Fruit fly (Drosophila melanogaster): ENCODE results near the gene CG17991.

Gene CG17991

dm6 chr3R:27288202-27289135 lies 47.4 kb downstream of the CG17991 start, which contains the start of the genes bigmax and Hmu (continued):
- peak; percentile 85 for TF ChIP-seq ken (GFP tag; IDR thresholded peaks at IDR 0.05)
- peak; percentile 45 for TF ChIP-seq CG17912 (GFP tag; optimal IDR thresholded peaks at IDR 0.05)
- peak; percentile 62; the same call in 1 of the 2 replicates for TF ChIP-seq CG14667 (GFP tag; IDR thresholded peaks at IDR 0.05)
- TF ChIP-seq corto (GFP tag; optimal IDR thresholded peaks at IDR 0.05) = no peak
- TF ChIP-seq ab (GFP tag; optimal IDR thresholded peaks at IDR 0.05) = peak; percentile 13
- TF ChIP-seq pzg (GFP tag; optimal IDR thresholded peaks at IDR 0.05) = peak; percentile 96
- TF ChIP-seq Hey (tag; optimal IDR thresholded peaks at IDR 0.05) = no peak
- TF ChIP-seq CG12942 (GFP tag; optimal IDR thresholded peaks at IDR 0.05) = peak; percentile 84
- peak in 1 of 3 experiments; percentile 68 for TF ChIP-seq Stat92E (GFP tag; optimal IDR thresholded peaks at IDR 0.05)
- peak; percentile 64 for TF ChIP-seq CG12236 (GFP tag; optimal IDR thresholded peaks at IDR 0.05)
- no peak for TF ChIP-seq CG10321 (GFP tag; IDR thresholded peaks at IDR 0.05)
- peak; percentile 88 for TF ChIP-seq vnd (GFP tag; IDR thresholded peaks at IDR 0.05; ENCODE audit: partially characterized antibody)
- TF ChIP-seq tin (GFP tag; optimal IDR thresholded peaks at IDR 0.05) = peak; percentile 80
- peak; percentile 69 for TF ChIP-seq CG10147 (GFP tag; optimal IDR thresholded peaks at IDR 0.05)
- TF ChIP-seq fd96Cb (tag; optimal IDR thresholded peaks at IDR 0.05) = peak; percentile 78
- peak; percentile 88 for TF ChIP-seq Hsf (GFP tag; optimal IDR thresholded peaks at IDR 0.05)
- TF ChIP-seq CG11085 (GFP tag; IDR thresholded peaks at IDR 0.05) = peak; percentile 81
- peak; percentile 80 for TF ChIP-seq Ada2b (GFP tag; IDR thresholded peaks at IDR 0.05)
- peak in 1 of 2 experiments; percentile 49 for TF ChIP-seq Eip74EF (GFP tag; optimal IDR thresholded peaks at IDR 0.05)
- peak; percentile 90 for TF ChIP-seq inv (GFP tag; IDR thresholded peaks at IDR 0.05; ENCODE audit: partially characterized antibody)
- TF ChIP-seq Med (GFP tag) = peak; percentile 99
- TF ChIP-seq CG10274 (GFP tag; optimal IDR thresholded peaks at IDR 0.05) = no peak
- peak; percentile 92 for TF ChIP-seq slbo (GFP tag; IDR thresholded peaks at IDR 0.05)
- TF ChIP-seq sc (optimal IDR thresholded peaks at IDR 0.05) = no peak
- TF ChIP-seq sc (GFP tag; optimal IDR thresholded peaks at IDR 0.05) = peak; percentile 3
- peak; percentile 85 for TF ChIP-seq Mad (GFP tag; optimal IDR thresholded peaks at IDR 0.05)
- peak; percentile 41 for TF ChIP-seq NC2α (GFP tag; optimal IDR thresholded peaks at IDR 0.05)
- TF ChIP-seq CG1603 (tag; optimal IDR thresholded peaks at IDR 0.05) = peak; percentile 91
- TF ChIP-seq CG7372 (GFP tag; IDR thresholded peaks at IDR 0.05) = peak; percentile 81
- TF ChIP-seq ara (GFP tag; IDR thresholded peaks at IDR 0.05) = peak; percentile 74
- TF ChIP-seq crc (GFP tag; optimal IDR thresholded peaks at IDR 0.05) = peak; percentile 88
- TF ChIP-seq CG9215 (GFP tag; IDR thresholded peaks at IDR 0.05) = peak; percentile 79
- TF ChIP-seq Dll (GFP tag; IDR thresholded peaks at IDR 0.05; ENCODE audit: partially characterized antibody) = peak; percentile 98
- TF ChIP-seq CG31365 (tag; optimal IDR thresholded peaks at IDR 0.05) = peak; percentile 11
- TF ChIP-seq NfI (GFP tag; optimal IDR thresholded peaks at IDR 0.05) = peak; percentile 79
- TF ChIP-seq Opbp (GFP tag; IDR thresholded peaks at IDR 0.05; ENCODE audit: partially characterized antibody) = peak; percentile 86
- peak; percentile 44 for TF ChIP-seq abd-A (tag; optimal IDR thresholded peaks at IDR 0.05)
- peak; percentile 86 for TF ChIP-seq Side (GFP tag; optimal IDR thresholded peaks at IDR 0.05)
- TF ChIP-seq Hmx (GFP tag; optimal IDR thresholded peaks at IDR 0.05) = no peak
- TF ChIP-seq Fer2 (tag; optimal IDR thresholded peaks at IDR 0.05) = peak; percentile 71
- TF ChIP-seq CG2712 (tag; optimal IDR thresholded peaks at IDR 0.05) = peak; percentile 86
- TF ChIP-seq Sry-δ (GFP tag; optimal IDR thresholded peaks at IDR 0.05) = peak; percentile 99
- peak; percentile 62 for TF ChIP-seq CG6683 (GFP tag; optimal IDR thresholded peaks at IDR 0.05)
- peak; percentile 87 for TF ChIP-seq HLH54F (GFP tag; optimal IDR thresholded peaks at IDR 0.05)
- peak; percentile 24; the same call in 1 of the 2 replicates for TF ChIP-seq peb (GFP tag; IDR thresholded peaks at IDR 0.05)
- peak; percentile 98 for TF ChIP-seq CG9437 (GFP tag; optimal IDR thresholded peaks at IDR 0.05)
- TF ChIP-seq Sox102F (GFP tag; optimal IDR thresholded peaks at IDR 0.05) = peak; percentile 83
- peak; percentile 70 for TF ChIP-seq Nf-YC (tag; optimal IDR thresholded peaks at IDR 0.05)
